Fruit fly (Drosophila melanogaster): Measurements from ENCODE around the gene sty.
A peak's percentile ranks its signal among the peaks of the same experiment; 100 is the strongest.

Gene sty

DNA sequence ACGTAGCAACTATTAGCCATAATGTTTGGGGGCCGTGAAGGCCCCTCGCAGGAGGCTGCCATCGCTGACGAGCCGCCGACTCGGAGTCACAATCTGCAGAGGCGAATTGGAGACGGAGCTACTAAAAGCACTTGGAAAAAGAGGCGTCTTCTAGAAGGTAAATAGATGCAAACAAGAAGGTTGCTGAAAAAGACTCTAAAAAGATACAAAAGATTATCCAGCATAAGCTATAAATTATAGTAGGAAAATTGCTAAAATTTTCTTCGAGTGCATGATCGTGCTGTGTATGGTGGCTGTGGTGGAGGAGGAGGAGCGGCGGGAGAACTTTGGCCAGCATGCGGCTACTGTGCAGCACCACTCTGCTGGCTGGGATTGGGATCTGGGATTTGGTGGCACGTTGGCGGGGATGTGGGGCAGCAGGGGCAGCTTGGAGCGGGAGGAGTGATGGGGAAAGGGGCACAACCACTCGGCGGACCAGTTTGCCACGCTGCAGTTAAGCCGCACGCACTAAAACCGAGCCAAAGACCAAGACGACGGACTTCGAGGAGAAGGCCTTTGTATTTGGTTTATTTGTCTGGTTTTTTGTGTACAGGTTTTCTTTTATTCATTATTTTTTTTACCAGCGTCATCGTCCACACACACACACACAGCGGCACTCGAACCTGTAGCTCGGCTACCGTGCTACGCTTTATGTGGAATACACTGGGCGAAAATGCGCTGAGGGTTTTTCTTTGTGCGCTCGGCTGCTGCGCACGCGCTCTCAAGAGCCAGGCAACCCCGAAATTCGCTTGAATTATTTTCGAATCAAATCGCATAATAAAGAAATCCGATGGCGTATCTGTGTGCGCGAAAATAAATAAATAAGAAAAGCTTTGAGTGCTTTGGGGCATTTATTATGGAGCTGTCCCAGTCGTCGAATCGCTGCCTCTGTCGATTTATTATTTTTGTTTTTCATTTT is 35.7 kb downstream of the sty start (continued):
- TF ChIP-seq CG12659 (GFP tag; optimal IDR thresholded peaks at IDR 0.05) (no peak), CG14441 (GFP tag; IDR thresholded peaks at IDR 0.05) (no peak), shn (GFP tag; optimal IDR thresholded peaks at IDR 0.05) (no peak), corto (GFP tag; optimal IDR thresholded peaks at IDR 0.05) (peak; percentile 74), CG17328 (GFP tag; IDR thresholded peaks at IDR 0.05) (0 out of 2 replicates have a peak, but pooled peaks have one; percentile 13), en (GFP tag; optimal IDR thresholded peaks at IDR 0.05) (no peak), CG10462 (GFP tag; optimal IDR thresholded peaks at IDR 0.05) (no peak), twi (tag; optimal IDR thresholded peaks at IDR 0.05) (no peak), salm (tag; optimal IDR thresholded peaks at IDR 0.05) (no peak), CG10147 (GFP tag; optimal IDR thresholded peaks at IDR 0.05) (no peak), CG6254 (GFP tag; optimal IDR thresholded peaks at IDR 0.05) (no peak), chif (GFP tag; optimal IDR thresholded peaks at IDR 0.05) (peak in 1 of 2 experiments; percentile 5), crp (GFP tag; optimal IDR thresholded peaks at IDR 0.05) (no peak), CG4360 (GFP tag; IDR thresholded peaks at IDR 0.05) (no peak), Hr39 (optimal IDR thresholded peaks at IDR 0.05) (no peak), br (optimal IDR thresholded peaks at IDR 0.05) (no peak), Atf-2 (GFP tag; optimal IDR thresholded peaks at IDR 0.05) (no peak), nerfin-2 (GFP tag; IDR thresholded peaks at IDR 0.05; ENCODE audit: partially characterized antibody) (no peak), CG8478 (optimal IDR thresholded peaks at IDR 0.05) (no peak), lab (GFP tag; optimal IDR thresholded peaks at IDR 0.05) (no peak), ac (GFP tag; optimal IDR thresholded peaks at IDR 0.05) (no peak), CG18011 (GFP tag; optimal IDR thresholded peaks at IDR 0.05) (no peak), CG3847 (GFP tag; IDR thresholded peaks at IDR 0.05) (no peak), Spps (tag; optimal IDR thresholded peaks at IDR 0.05) (no peak), CG3407 (GFP tag; optimal IDR thresholded peaks at IDR 0.05) (no peak), hth (optimal IDR thresholded peaks at IDR 0.05) (no peak), sisA (GFP tag; IDR thresholded peaks at IDR 0.05) (peak; percentile 31), CG14710 (tag; optimal IDR thresholded peaks at IDR 0.05) (no peak), CG12104 (GFP tag; optimal IDR thresholded peaks at IDR 0.05) (no peak), fd3F (GFP tag; optimal IDR thresholded peaks at IDR 0.05) (no peak), B-H2 (GFP tag; optimal IDR thresholded peaks at IDR 0.05) (no peak), disco-r (GFP tag; optimal IDR thresholded peaks at IDR 0.05) (no peak), stwl (tag; optimal IDR thresholded peaks at IDR 0.05) (no peak), CG32772 (GFP tag; IDR thresholded peaks at IDR 0.05) (peak; percentile 47), CG13424 (tag; optimal IDR thresholded peaks at IDR 0.05) (no peak), sug (tag; optimal IDR thresholded peaks at IDR 0.05) (no peak), pita (GFP tag; optimal IDR thresholded peaks at IDR 0.05) (no peak), Mes4 (GFP tag; optimal IDR thresholded peaks at IDR 0.05) (no peak), CG11398 (GFP tag; optimal IDR thresholded peaks at IDR 0.05) (no peak), CG14860 (GFP tag; IDR thresholded peaks at IDR 0.05; ENCODE audit: partially characterized antibody) (no peak), zf30C (GFP tag; optimal IDR thresholded peaks at IDR 0.05) (peak; percentile 80), CG8924 (tag; optimal IDR thresholded peaks at IDR 0.05) (no peak)
